Worm (Caenorhabditis elegans) whole organism, late embryonic: ENCODE measurements around the gene ZC84.7.

Experiments used
- C38D4.7 ChIP-seq: fragments of 200-800 bp; sonication (Bioruptor generic); optimal IDR thresholded peaks from 2 replicates; lab custom pipeline; 2018; ENCODE audit warnings: mild to moderate bottlenecking, missing genetic modification characterization, moderate library complexity, missing compliant biosample characterization
- F13H6.1 ChIP-seq: sonication (generic microtip); optimal IDR thresholded peaks from 2 replicates; lab custom pipeline; 2016; ENCODE audit warnings: missing genetic modification characterization, missing compliant biosample characterization
- K09A11.1 ChIP-seq: sonication (generic microtip); optimal IDR thresholded peaks from 2 replicates; lab custom pipeline; 2017; ENCODE audit warnings: antibody characterized with exemption, mild to moderate bottlenecking, missing genetic modification characterization, missing compliant biosample characterization; ENCODE audit not compliant: insufficient read depth
- ama-1 ChIP-seq: fragments of 150-350 bp; optimal IDR thresholded peaks from 2 replicates; lab custom pipeline; 2014
- ceh-18 ChIP-seq: sonication (generic microtip); optimal IDR thresholded peaks from 2 replicates; lab custom pipeline; 2016; ENCODE audit warnings: missing genetic modification characterization, missing compliant biosample characterization
- ceh-19 ChIP-seq: fragments of 200-800 bp; sonication (Bioruptor generic); optimal IDR thresholded peaks from 2 replicates; lab custom pipeline; 2018; ENCODE audit warnings: mild to moderate bottlenecking, missing genetic modification characterization, missing compliant biosample characterization
- ceh-22 ChIP-seq: sonication (generic microtip); optimal IDR thresholded peaks from 2 replicates; lab custom pipeline; 2017; ENCODE audit warnings: missing biosample characterization, missing genetic modification characterization
- ceh-24 ChIP-seq: sonication (generic microtip); optimal IDR thresholded peaks from 2 replicates; lab custom pipeline; 2016; ENCODE audit warnings: mild to moderate bottlenecking, missing genetic modification characterization, missing compliant biosample characterization
- ceh-30 ChIP-seq: fragments of 150-350 bp; optimal IDR thresholded peaks from 2 replicates; lab custom pipeline; 2014; ENCODE audit warnings: missing biosample characterization, missing genetic modification characterization
- ceh-6 ChIP-seq: fragments of 200-800 bp; sonication (Bioruptor generic); optimal IDR thresholded peaks from 2 replicates; lab custom pipeline; 2018; ENCODE audit warnings: mild to moderate bottlenecking, missing genetic modification characterization, missing compliant biosample characterization
- che-1 ChIP-seq: sonication (generic microtip); optimal IDR thresholded peaks from 2 replicates; lab custom pipeline; 2016; ENCODE audit warnings: mild to moderate bottlenecking, missing genetic modification characterization, missing compliant biosample characterization
- dmd-4 ChIP-seq: sonication (generic microtip); optimal IDR thresholded peaks from 2 replicates; lab custom pipeline; 2016; ENCODE audit warnings: borderline replicate concordance, missing genetic modification characterization, missing compliant biosample characterization
- elt-2 ChIP-seq: sonication (generic microtip); optimal IDR thresholded peaks from 2 replicates; lab custom pipeline; 2016; ENCODE audit warnings: missing genetic modification reagents, missing genetic modification characterization, missing compliant biosample characterization
- elt-4 ChIP-seq: sonication (generic microtip); optimal IDR thresholded peaks from 2 replicates; lab custom pipeline; 2016; ENCODE audit warnings: missing genetic modification characterization, missing compliant biosample characterization
- ets-4 ChIP-seq: sonication (generic microtip); optimal IDR thresholded peaks from 2 replicates; lab custom pipeline; 2016; ENCODE audit warnings: missing genetic modification characterization, missing compliant biosample characterization
- fax-1 ChIP-seq: sonication (generic microtip); optimal IDR thresholded peaks from 2 replicates; lab custom pipeline; 2016; ENCODE audit warnings: missing genotype, missing genetic modification characterization, missing compliant biosample characterization
- fkh-10 ChIP-seq: fragments of 150-350 bp; optimal IDR thresholded peaks from 2 replicates; lab custom pipeline; 2014; ENCODE audit warnings: missing biosample characterization, missing genetic modification reagents, missing genetic modification characterization
- fkh-6 ChIP-seq: sonication (generic microtip); optimal IDR thresholded peaks from 2 replicates; lab custom pipeline; 2016; ENCODE audit warnings: missing genetic modification characterization, missing compliant biosample characterization
- hlh-13 ChIP-seq: fragments of 200-800 bp; sonication (Bioruptor generic); optimal IDR thresholded peaks from 2 replicates; lab custom pipeline; 2018; ENCODE audit warnings: mild to moderate bottlenecking, missing genetic modification characterization, missing compliant biosample characterization
- hlh-6 ChIP-seq: sonication (generic microtip); optimal IDR thresholded peaks from 2 replicates; lab custom pipeline; 2016; ENCODE audit warnings: missing genotype, missing genetic modification characterization, missing compliant biosample characterization
- madf-2 ChIP-seq: sonication (generic microtip); optimal IDR thresholded peaks from 2 replicates; lab custom pipeline; 2017; ENCODE audit warnings: missing genetic modification characterization, missing compliant biosample characterization
- nfya-1 ChIP-seq: sonication (generic microtip); optimal IDR thresholded peaks from 2 replicates; lab custom pipeline; 2017; ENCODE audit warnings: missing genetic modification characterization, mild to moderate bottlenecking, missing compliant biosample characterization, antibody characterized with exemption, moderate library complexity
- nhr-11 ChIP-seq: fragments of 150-350 bp; optimal IDR thresholded peaks from 2 replicates; lab custom pipeline; 2014; ENCODE audit warnings: missing biosample characterization, missing genetic modification characterization
- npax-4 ChIP-seq: sonication (generic microtip); optimal IDR thresholded peaks from 2 replicates; lab custom pipeline; 2016; ENCODE audit warnings: missing genetic modification characterization, missing compliant biosample characterization
- odd-2 ChIP-seq: sonication (generic microtip); optimal IDR thresholded peaks from 2 replicates; lab custom pipeline; 2017; ENCODE audit warnings: antibody characterized with exemption, mild to moderate bottlenecking, missing genetic modification characterization, missing compliant biosample characterization
- pros-1 ChIP-seq: fragments of 150-350 bp; optimal IDR thresholded peaks from 2 replicates; lab custom pipeline; 2014; ENCODE audit warnings: missing biosample characterization, missing genetic modification reagents, missing genetic modification characterization
- ref-2 ChIP-seq: sonication (generic microtip); optimal IDR thresholded peaks from 2 replicates; lab custom pipeline; 2016; ENCODE audit warnings: missing genetic modification characterization, missing compliant biosample characterization
- sox-2 ChIP-seq: fragments of 200-800 bp; sonication (Bioruptor generic); IDR thresholded peaks from 2 replicates; pipeline ENCODE4 v1.3.6; 2022; ENCODE audit warnings: missing genetic modification reagents, missing genetic modification characterization, missing compliant biosample characterization
- tbx-7 ChIP-seq: sonication (generic microtip); optimal IDR thresholded peaks from 2 replicates; lab custom pipeline; 2016; ENCODE audit warnings: missing genotype, missing genetic modification characterization, missing compliant biosample characterization
- unc-3 ChIP-seq, 2 experiments: fragments of 200-800 bp in 1 of 2; sonication (Bioruptor generic) in 1 of 2; sonication (generic microtip) in 1 of 2; conservative IDR thresholded peaks in 1 of 2; optimal IDR thresholded peaks in 1 of 2; 2 replicates each; pipeline versions ENCODE4 v1.3.6 to Lab custom; 2016 to 2022; ENCODE audit warnings: missing compliant biosample characterization in 2 of 2, missing genetic modification characterization in 2 of 2, missing genetic modification reagents in 1 of 2
- unc-42 ChIP-seq: sonication (generic microtip); optimal IDR thresholded peaks from 2 replicates; lab custom pipeline; 2016; ENCODE audit warnings: missing genotype, missing genetic modification characterization, missing compliant biosample characterization
- unc-86 ChIP-seq: sonication (generic microtip); optimal IDR thresholded peaks from 2 replicates; lab custom pipeline; 2016; ENCODE audit warnings: missing genetic modification characterization, missing compliant biosample characterization
- ztf-16 ChIP-seq: sonication (generic microtip); optimal IDR thresholded peaks from 2 replicates; lab custom pipeline; 2017; ENCODE audit warnings: missing genetic modification characterization, missing compliant biosample characterization

Gene ZC84.7

DNA sequence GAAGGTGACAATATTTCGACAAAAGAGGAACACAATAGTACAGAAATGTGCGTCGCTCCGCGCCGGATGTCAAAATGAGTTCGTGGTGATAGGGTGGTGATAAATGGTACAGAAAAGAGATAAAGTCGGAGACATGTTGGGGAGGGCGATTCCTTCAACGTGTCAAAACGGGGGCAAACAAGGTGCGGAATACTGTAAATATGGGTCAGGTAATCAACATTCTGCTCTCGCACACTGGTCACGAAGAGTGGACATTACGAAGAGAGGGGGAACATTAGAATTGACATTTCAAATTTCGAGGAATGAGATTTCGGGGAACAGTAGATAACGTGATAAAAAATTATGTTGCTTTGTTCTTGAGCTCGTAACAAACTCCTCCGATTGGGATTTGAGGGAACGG is 13.8 kb downstream of the ZC84.7 start, which contains the start of gene ZC84.6:
Gene ZC84.6, minus strand, starts transcription at position 101 of the 400 bp plus-strand sequence.
- no peak for TF ChIP-seq unc-3 (GFP tag; conservative IDR thresholded peaks at IDR 0.05; lab: Robert Waterston, UW)
- no peak for TF ChIP-seq unc-3 (tag; optimal IDR thresholded peaks at IDR 0.05; lab: Kevin White, UChicago)
- TF ChIP-seq ceh-18 (tag; lab: Kevin White, UChicago): no peak
- TF ChIP-seq ama-1 (lab: Kevin White, UChicago): no peak
- TF ChIP-seq ref-2 (tag; lab: Kevin White, UChicago): no peak
- TF ChIP-seq fkh-6 (tag; lab: Kevin White, UChicago): no peak

DNA sequence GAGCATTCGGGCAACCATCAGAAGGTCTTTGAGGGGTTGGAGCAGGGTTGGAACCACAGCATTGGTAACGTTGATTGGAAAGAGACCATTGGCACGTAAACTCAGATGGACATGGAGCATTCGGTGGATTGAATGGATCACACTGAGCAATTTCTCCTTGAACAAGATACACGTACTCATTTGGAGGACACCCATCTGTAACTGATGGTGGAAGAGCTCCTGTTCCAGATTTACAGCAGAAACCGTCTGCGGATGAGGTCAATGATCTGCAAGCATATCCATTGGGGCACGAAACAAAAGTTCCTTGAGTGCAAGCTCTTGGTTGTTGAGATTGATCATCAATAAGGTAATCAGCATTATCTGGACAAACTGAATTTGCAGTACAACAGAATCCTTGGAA is 16.2 kb downstream of the ZC84.7 start:
- TF ChIP-seq unc-3 (GFP tag; conservative IDR thresholded peaks at IDR 0.05; lab: Robert Waterston, UW): no peak
- TF ChIP-seq unc-3 (tag; optimal IDR thresholded peaks at IDR 0.05; lab: Kevin White, UChicago): no peak
- no peak for TF ChIP-seq pros-1
- TF ChIP-seq C38D4.7 (GFP tag; lab: Kevin White, UChicago): no peak
- no peak for TF ChIP-seq ceh-22
- no peak for TF ChIP-seq madf-2 (tag; lab: Kevin White, UChicago)
- no peak for TF ChIP-seq elt-2 (tag; lab: Kevin White, UChicago)
- no peak for TF ChIP-seq fkh-10
- no peak for TF ChIP-seq npax-4 (tag; lab: Kevin White, UChicago)

- TF ChIP-seq ceh-6 (GFP tag; lab: Kevin White, UChicago): no peak
- no peak for TF ChIP-seq hlh-6
- TF ChIP-seq ref-2 (tag; lab: Kevin White, UChicago): no peak
- TF ChIP-seq ceh-18 (tag; lab: Kevin White, UChicago): no peak
- no peak for TF ChIP-seq nfya-1 (tag; lab: Kevin White, UChicago)
- TF ChIP-seq odd-2 (tag; lab: Kevin White, UChicago): no peak
- TF ChIP-seq C38D4.7 (GFP tag; lab: Kevin White, UChicago): no peak
- no peak for TF ChIP-seq unc-86 (tag; lab: Kevin White, UChicago)
- no peak for TF ChIP-seq ceh-19 (GFP tag; lab: Kevin White, UChicago)
- TF ChIP-seq fax-1 (tag; lab: Kevin White, UChicago): no peak
- TF ChIP-seq fkh-6 (tag; lab: Kevin White, UChicago): no peak
Observed at ce11 chrIII:9206185-9206584, 20.4 kb downstream of the ZC84.7 start, which contains the start of gene ZC84.1. Gene ZC84.1 (minus strand): TSS chrIII:9206285.

DNA sequence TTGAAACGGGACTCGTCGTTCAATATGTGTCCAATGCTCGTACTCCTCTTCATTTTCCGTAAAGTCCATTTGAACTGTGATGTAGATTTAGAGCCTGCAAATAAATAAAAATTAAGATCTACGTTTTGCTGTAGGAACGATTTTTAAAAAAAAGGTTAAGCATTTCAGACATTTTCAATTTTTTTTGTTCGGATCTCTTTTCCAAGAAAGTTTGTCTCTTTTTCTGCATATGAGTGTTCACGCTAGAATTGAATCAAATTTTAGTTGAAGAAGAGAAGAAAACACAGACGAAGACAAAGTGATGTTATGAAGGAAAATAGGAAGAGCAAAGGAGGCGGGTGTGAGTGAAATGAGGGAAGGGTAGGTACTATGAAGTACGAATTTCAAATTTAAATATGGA is 29.5 kb downstream of the ZC84.7 start, which contains the start of gene npr-29:
Gene npr-29, minus strand, starts transcription at position 101 of the 400 bp plus-strand sequence.
- TF ChIP-seq K09A11.1 (tag; lab: Kevin White, UChicago): no peak

- TF ChIP-seq sox-2 (GFP tag; lab: Robert Waterston, UW): no peak
- no peak for TF ChIP-seq ama-1 (lab: Kevin White, UChicago)
- no peak for TF ChIP-seq ets-4 (tag; lab: Kevin White, UChicago)
- TF ChIP-seq F13H6.1: no peak
- no peak for TF ChIP-seq ceh-30 (tag; lab: Kevin White, UChicago)
- TF ChIP-seq ref-2 (tag; lab: Kevin White, UChicago): no peak
Observed at ce11 chrIII:9224986-9225385, 39.2 kb downstream of the ZC84.7 start.

DNA sequence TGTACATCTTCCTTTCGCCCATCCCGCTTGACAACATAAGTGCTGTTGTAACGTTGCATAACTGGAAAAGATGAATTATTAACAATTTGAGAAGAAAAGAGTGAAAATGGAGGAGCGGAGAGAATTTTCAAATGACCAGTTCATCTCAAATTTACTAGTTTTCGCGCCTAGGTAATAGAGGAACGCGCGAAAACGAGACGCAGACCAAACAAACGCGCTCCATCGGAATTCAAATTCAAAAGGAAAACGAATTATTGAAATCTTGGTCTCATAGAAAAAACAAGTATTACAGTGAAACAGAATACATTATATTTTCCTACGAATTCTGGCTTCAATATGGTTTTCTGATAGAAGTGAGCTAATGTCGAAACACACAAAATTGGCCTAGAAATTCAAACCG is 42.4 kb downstream of the ZC84.7 start:
- TF ChIP-seq nfya-1 (tag; lab: Kevin White, UChicago): peak; percentile 13
- TF ChIP-seq unc-42: no peak
- TF ChIP-seq, all 69 proteins: peak for 1

DNA sequence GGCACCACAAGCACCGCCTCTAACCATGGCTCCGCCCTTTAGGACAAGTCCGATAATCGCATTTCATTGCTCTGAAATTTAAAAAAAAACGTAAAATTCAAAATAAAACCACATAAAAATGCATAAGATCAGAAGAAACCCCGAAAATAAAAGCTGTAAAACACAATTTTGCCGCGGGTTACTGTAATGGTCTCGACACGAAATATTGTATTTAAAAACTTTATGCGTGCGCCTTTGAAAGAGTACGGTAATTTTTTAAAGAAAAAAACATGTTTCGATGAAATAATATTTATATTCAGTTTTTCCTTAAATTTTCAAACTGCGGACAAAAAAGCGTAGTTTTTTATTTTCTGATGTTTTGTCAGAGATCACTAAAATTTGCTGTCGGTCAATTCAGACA is 42.9 kb downstream of the ZC84.7 start, which contains the start of gene rnr-1:
Gene rnr-1, minus strand, starts transcription at position 77 of the 400 bp plus-strand sequence.
- TF ChIP-seq hlh-13 (no peak), ceh-24 (tag; lab: Kevin White, UChicago) (no peak), nhr-11 (tag; lab: Kevin White, UChicago) (no peak), odd-2 (tag; lab: Kevin White, UChicago) (no peak), che-1 (tag; lab: Kevin White, UChicago) (no peak), ztf-16 (tag; lab: Kevin White, UChicago) (no peak), tbx-7 (tag; lab: Kevin White, UChicago) (no peak), sox-2 (GFP tag; lab: Robert Waterston, UW) (no peak), elt-4 (tag; lab: Kevin White, UChicago) (no peak), dmd-4 (no peak)
